Worm (Caenorhabditis elegans) whole organism, L2 larva: ENCODE measurements around the gene R166.2.

Experiments
- R02D3.7 ChIP-seq: fragments of 150-350 bp; optimal IDR thresholded peaks from 2 replicates; lab custom pipeline; 2014; ENCODE audit warnings: missing biosample characterization, missing genetic modification characterization
- elt-3 ChIP-seq: sonication (generic microtip); optimal IDR thresholded peaks from 2 replicates; lab custom pipeline; 2017; ENCODE audit warnings: missing biosample characterization, missing genetic modification characterization
- fos-1 ChIP-seq: fragments of 150-350 bp; optimal IDR thresholded peaks from 2 replicates; lab custom pipeline; 2014; ENCODE audit warnings: missing biosample characterization, missing genetic modification characterization
- zag-1 ChIP-seq: fragments of 150-350 bp; optimal IDR thresholded peaks from 2 replicates; lab custom pipeline; 2014; ENCODE audit warnings: missing biosample characterization, missing genetic modification characterization

DNA sequence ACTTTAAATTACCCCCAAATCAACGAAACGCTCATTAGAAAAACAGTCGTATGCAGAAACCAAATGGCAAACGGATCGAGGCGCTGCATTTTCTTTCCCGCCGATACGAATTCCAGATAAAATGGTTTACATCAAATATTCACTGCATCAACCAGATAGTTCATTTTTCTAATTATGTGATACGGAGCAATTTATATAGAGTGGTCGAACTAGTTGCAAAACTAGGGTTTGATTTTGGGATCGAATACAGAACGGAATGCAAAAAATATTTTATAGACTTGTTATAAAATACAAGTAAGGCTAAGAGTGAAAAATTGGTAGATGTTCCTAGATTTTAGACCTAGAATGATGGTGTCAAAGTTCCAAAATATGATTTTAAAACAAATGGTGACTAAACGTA is 17.6 kb downstream of the R166.2 start:
- TF ChIP-seq zag-1 (tag; lab: Kevin White, UChicago) (no peak), R02D3.7 (tag; lab: Kevin White, UChicago) (no peak), elt-3 (tag; lab: Kevin White, UChicago) (no peak), fos-1 (tag; lab: Kevin White, UChicago) (no peak)
